Fruit fly (Drosophila melanogaster) whole organism, embryonic: ENCODE measurements around the gene CG5565.

Experiments used
- Abd-B ChIP-seq: fragments of 200-800 bp; sonication (Bioruptor generic); optimal IDR thresholded peaks from 2 replicates; lab custom pipeline; 2018; ENCODE audit warnings: missing biosample characterization, mild to moderate bottlenecking, missing genetic modification characterization, moderate library complexity
- CG11247 ChIP-seq: fragments of 200-800 bp; sonication (Bioruptor generic); IDR thresholded peaks from 2 replicates; pipeline ENCODE4 v1.3.6; 2022; ENCODE audit warnings: missing biosample characterization, missing genetic modification characterization
- CG11696 ChIP-seq: fragments of 200-800 bp; sonication (Bioruptor generic); IDR thresholded peaks from 2 replicates; pipeline ENCODE4 v1.3.6; 2022; ENCODE audit warnings: missing biosample characterization, missing genetic modification characterization
- CG13624 ChIP-seq: fragments of 200-800 bp; sonication (Bioruptor generic); optimal IDR thresholded peaks from 2 replicates; lab custom pipeline; 2016; ENCODE audit warnings: missing biosample characterization, missing genetic modification characterization
- CG14014 ChIP-seq: fragments of 200-800 bp; sonication (Bioruptor generic); IDR thresholded peaks from 2 replicates; pipeline ENCODE4 v1.3.6; 2022; ENCODE audit warnings: missing biosample characterization, missing genetic modification characterization
- CG1647 ChIP-seq: fragments of 200-800 bp; sonication (Bioruptor generic); optimal IDR thresholded peaks from 3 replicates; lab custom pipeline; 2016; ENCODE audit warnings: missing biosample characterization, missing genetic modification characterization
- CG17568 ChIP-seq: fragments of 200-800 bp; sonication (Bioruptor generic); optimal IDR thresholded peaks from 2 replicates; lab custom pipeline; 2018; ENCODE audit warnings: missing biosample characterization, mild to moderate bottlenecking, missing genetic modification characterization, moderate library complexity
- CG17829 ChIP-seq: fragments of 200-800 bp; optimal IDR thresholded peaks from 2 replicates; lab custom pipeline; 2019; ENCODE audit warnings: missing biosample characterization, mild to moderate bottlenecking, missing genetic modification characterization, moderate library complexity
- CG18011 ChIP-seq: fragments of 200-800 bp; sonication (Bioruptor generic); optimal IDR thresholded peaks from 2 replicates; lab custom pipeline; 2017; ENCODE audit warnings: missing biosample characterization, missing genetic modification characterization, mild to moderate bottlenecking, moderate library complexity, missing genotype
- CG2120 ChIP-seq: fragments of 200-800 bp; sonication (Bioruptor generic); optimal IDR thresholded peaks from 3 replicates; lab custom pipeline; 2016; ENCODE audit warnings: missing biosample characterization, missing genetic modification characterization
- CG5180 ChIP-seq: fragments of 200-800 bp; sonication (Bioruptor generic); optimal IDR thresholded peaks from 3 replicates; lab custom pipeline; 2017; ENCODE audit warnings: missing biosample characterization, missing genetic modification characterization, mild to moderate bottlenecking, moderate library complexity, missing genetic modification reagents
- CG5245 ChIP-seq: fragments of 200-800 bp; sonication (Bioruptor generic); optimal IDR thresholded peaks from 3 replicates; lab custom pipeline; 2016; ENCODE audit warnings: missing biosample characterization, missing genetic modification characterization
- CG7372 ChIP-seq: fragments of 200-800 bp; sonication (Bioruptor generic); IDR thresholded peaks from 2 replicates; pipeline ENCODE4 v1.3.6; 2022; ENCODE audit warnings: missing biosample characterization, missing genetic modification characterization
- CG7786 ChIP-seq: fragments of 200-800 bp; sonication (Bioruptor generic); optimal IDR thresholded peaks from 2 replicates; lab custom pipeline; 2016; ENCODE audit warnings: missing biosample characterization, missing genetic modification characterization
- CG8359 ChIP-seq: fragments of 200-800 bp; sonication (Bioruptor generic); optimal IDR thresholded peaks from 2 replicates; lab custom pipeline; 2017; ENCODE audit warnings: missing biosample characterization, mild to moderate bottlenecking, missing genetic modification characterization, borderline replicate concordance
- CG8924 ChIP-seq: fragments of 200-800 bp; optimal IDR thresholded peaks from 3 replicates; lab custom pipeline; 2019; ENCODE audit warnings: missing biosample characterization, mild to moderate bottlenecking, missing genetic modification characterization, moderate library complexity
- CG9609 ChIP-seq: fragments of 200-800 bp; sonication (Bioruptor generic); optimal IDR thresholded peaks from 3 replicates; lab custom pipeline; 2016; ENCODE audit warnings: missing biosample characterization, missing genetic modification characterization
- CG9932 ChIP-seq: fragments of 200-800 bp; sonication (Bioruptor generic); IDR thresholded peaks from 2 replicates; pipeline ENCODE4 v1.3.6; 2022; ENCODE audit warnings: missing biosample characterization, missing genetic modification characterization
- Camta ChIP-seq: fragments of 200-800 bp; sonication (Bioruptor generic); optimal IDR thresholded peaks from 2 replicates; lab custom pipeline; 2016; ENCODE audit warnings: missing biosample characterization, missing genetic modification characterization
- Dbx ChIP-seq: fragments of 200-800 bp; sonication (Bioruptor generic); IDR thresholded peaks from 3 replicates; pipeline ENCODE4 v1.3.6; 2022; ENCODE audit warnings: missing biosample characterization, missing genetic modification characterization
- Deaf1 ChIP-seq: fragments of 200-800 bp; optimal IDR thresholded peaks from 3 replicates; lab custom pipeline; 2019; ENCODE audit warnings: missing biosample characterization, mild to moderate bottlenecking, missing genetic modification characterization, moderate library complexity
- Dp ChIP-seq: fragments of 200-800 bp; sonication (Bioruptor generic); optimal IDR thresholded peaks from 2 replicates; lab custom pipeline; 2018; ENCODE audit warnings: missing biosample characterization, mild to moderate bottlenecking, missing genetic modification characterization, moderate library complexity
- E2f2 ChIP-seq: fragments of 200-800 bp; sonication (Bioruptor generic); IDR thresholded peaks from 2 replicates; pipeline ENCODE4 v1.3.6; 2022; ENCODE audit warnings: missing biosample characterization, missing genetic modification characterization
- Fer1 ChIP-seq: fragments of 200-800 bp; sonication (Bioruptor generic); optimal IDR thresholded peaks from 2 replicates; lab custom pipeline; 2017; ENCODE audit warnings: missing biosample characterization, mild to moderate bottlenecking, missing genetic modification characterization
- GATAe ChIP-seq: fragments of 200-800 bp; sonication (Bioruptor generic); conservative IDR thresholded peaks from 2 replicates; pipeline ENCODE4 v1.3.6; 2022; ENCODE audit warnings: missing biosample characterization, missing genetic modification characterization
- HmgZ ChIP-seq: fragments of 200-800 bp; sonication (Bioruptor generic); optimal IDR thresholded peaks from 2 replicates; lab custom pipeline; 2018; ENCODE audit warnings: missing biosample characterization, mild to moderate bottlenecking, missing genetic modification characterization
- Kr ChIP-seq: fragments of 200-800 bp; sonication (Bioruptor generic); optimal IDR thresholded peaks from 2 replicates; lab custom pipeline; 2017; ENCODE audit warnings: missing biosample characterization, mild to moderate bottlenecking, missing genetic modification characterization
- Meics ChIP-seq: fragments of 200-800 bp; sonication (Bioruptor generic); optimal IDR thresholded peaks from 2 replicates; lab custom pipeline; 2017; ENCODE audit warnings: missing biosample characterization, mild to moderate bottlenecking, missing genetic modification characterization
- NfI ChIP-seq: fragments of 200-800 bp; sonication (Bioruptor generic); optimal IDR thresholded peaks from 3 replicates; lab custom pipeline; 2018; ENCODE audit warnings: missing biosample characterization, mild to moderate bottlenecking, missing genetic modification characterization, moderate library complexity
- Optix ChIP-seq: fragments of 200-800 bp; sonication (Bioruptor generic); IDR thresholded peaks from 3 replicates; pipeline ENCODE4 v1.3.6; 2022; ENCODE audit warnings: missing biosample characterization, missing genetic modification characterization
- Stat92E ChIP-seq, 3 experiments: fragments of >200 bp in 2 of 3; fragments of 200-800 bp in 1 of 3; sonication (Bioruptor generic) in 1 of 3; optimal IDR thresholded peaks; 2 replicates each; lab custom pipeline; 2017 to 2019; ENCODE audit warnings: missing biosample characterization in 3 of 3, missing genetic modification characterization in 3 of 3, mild to moderate bottlenecking in 1 of 3, moderate library complexity in 1 of 3
- Xrp1 ChIP-seq: fragments of 200-800 bp; sonication (Bioruptor generic); IDR thresholded peaks from 2 replicates; pipeline ENCODE4 v1.3.6; 2022; ENCODE audit warnings: missing biosample characterization, missing genetic modification characterization
- YL-1 ChIP-seq: fragments of 200-800 bp; sonication (Bioruptor generic); optimal IDR thresholded peaks from 3 replicates; lab custom pipeline; 2017; ENCODE audit warnings: missing biosample characterization, mild to moderate bottlenecking, missing genetic modification characterization
- bowl ChIP-seq: fragments of 200-800 bp; sonication (Bioruptor generic); IDR thresholded peaks from 2 replicates; pipeline ENCODE4 v1.3.6; 2022; ENCODE audit warnings: missing biosample characterization, missing genetic modification characterization
- corto ChIP-seq: fragments of 200-800 bp; sonication (Bioruptor generic); optimal IDR thresholded peaks from 2 replicates; lab custom pipeline; 2016; ENCODE audit warnings: missing biosample characterization, mild to moderate bottlenecking, missing genetic modification characterization, moderate library complexity
- dmrt11E ChIP-seq: fragments of 200-800 bp; sonication (Bioruptor generic); optimal IDR thresholded peaks from 3 replicates; lab custom pipeline; 2018; ENCODE audit warnings: missing biosample characterization, mild to moderate bottlenecking, missing genetic modification characterization, moderate library complexity
- dysf ChIP-seq: fragments of 200-800 bp; sonication (Bioruptor generic); IDR thresholded peaks from 3 replicates; pipeline ENCODE4 v1.3.6; 2022; ENCODE audit warnings: missing biosample characterization, missing genetic modification characterization
- ems ChIP-seq: fragments of 200-800 bp; sonication (Bioruptor generic); optimal IDR thresholded peaks from 3 replicates; lab custom pipeline; 2016; ENCODE audit warnings: missing biosample characterization, missing genetic modification characterization
- esg ChIP-seq: fragments of 200-800 bp; sonication (Bioruptor generic); conservative IDR thresholded peaks from 2 replicates; pipeline ENCODE4 v1.3.6; 2022; ENCODE audit warnings: missing biosample characterization, missing genetic modification characterization
- eyg ChIP-seq: fragments of 200-800 bp; sonication (Bioruptor generic); optimal IDR thresholded peaks from 3 replicates; lab custom pipeline; 2016; ENCODE audit warnings: missing biosample characterization, missing genetic modification characterization
- fd3F ChIP-seq: fragments of 200-800 bp; sonication (Bioruptor generic); optimal IDR thresholded peaks from 2 replicates; lab custom pipeline; 2018; ENCODE audit warnings: missing biosample characterization, mild to moderate bottlenecking, missing genetic modification characterization, moderate library complexity
- grau ChIP-seq: fragments of 200-800 bp; optimal IDR thresholded peaks from 3 replicates; lab custom pipeline; 2019; ENCODE audit warnings: missing biosample characterization, mild to moderate bottlenecking, missing genetic modification characterization, moderate library complexity
- gro ChIP-seq: fragments of 200-800 bp; sonication (Bioruptor generic); optimal IDR thresholded peaks from 2 replicates; lab custom pipeline; 2016; ENCODE audit warnings: missing biosample characterization, missing genetic modification characterization
- lmd ChIP-seq: fragments of 200-800 bp; sonication (Bioruptor generic); IDR thresholded peaks from 2 replicates; pipeline ENCODE4 v1.3.6; 2022; ENCODE audit warnings: missing biosample characterization, missing genetic modification characterization
- mam ChIP-seq: fragments of 200-800 bp; sonication (Bioruptor generic); optimal IDR thresholded peaks from 3 replicates; lab custom pipeline; 2016; ENCODE audit warnings: missing biosample characterization, missing genetic modification characterization
- odd ChIP-seq: fragments of 200-800 bp; sonication (Bioruptor generic); optimal IDR thresholded peaks from 2 replicates; lab custom pipeline; 2017; ENCODE audit warnings: missing biosample characterization, mild to moderate bottlenecking, missing genetic modification characterization
- peb ChIP-seq: fragments of 200-800 bp; sonication (Bioruptor generic); IDR thresholded peaks from 2 replicates; pipeline ENCODE4 v1.3.6; 2022; ENCODE audit warnings: missing biosample characterization, missing genetic modification characterization
- tll ChIP-seq, 2 experiments: fragments of 200-800 bp in 1 of 2; fragments of >200 bp in 1 of 2; sonication (Bioruptor generic) in 1 of 2; optimal IDR thresholded peaks; 2 replicates each; lab custom pipeline; 2017 to 2019; ENCODE audit warnings: missing biosample characterization in 2 of 2, missing genetic modification characterization in 2 of 2, mild to moderate bottlenecking in 1 of 2, moderate library complexity in 1 of 2
- ttk ChIP-seq: fragments of 200-800 bp; sonication (Bioruptor generic); IDR thresholded peaks from 2 replicates; pipeline ENCODE4 v2.1.2; 2022; ENCODE audit warnings: missing biosample characterization, missing genetic modification characterization

CG5565 gene

dm6 chr2L:1361771-1362632 is 6.3 kb upstream of the CG5565 start, which contains the start of gene NLaz (continued):
- TF ChIP-seq dysf (GFP tag; lab: Robert Waterston, UW) (peak; percentile 69), mam (GFP tag; lab: Kevin White, UChicago) (no peak), grau (no peak), CG18011 (no peak), Fer1 (GFP tag; lab: Kevin White, UChicago) (no peak), bowl (GFP tag; lab: Robert Waterston, UW) (no peak), CG1647 (no peak), fd3F (peak; percentile 27), CG5180 (GFP tag; lab: Kevin White, UChicago) (no peak), YL-1 (no peak), CG13624 (no peak), Dbx (GFP tag; lab: Robert Waterston, UW) (peak; percentile 65; the same call in 1 of the 3 replicates), HmgZ (no peak), CG11696 (no peak), CG9609 (GFP tag; lab: Kevin White, UChicago) (no peak), Camta (GFP tag; lab: Kevin White, UChicago) (no peak), lmd (GFP tag; lab: Robert Waterston, UW) (peak; percentile 78; the same call in 1 of the 2 replicates), Optix (GFP tag; lab: Robert Waterston, UW) (no peak), Xrp1 (no peak), NfI (peak; percentile 82), eyg (GFP tag; lab: Kevin White, UChicago) (no peak), dmrt11E (tag; lab: Kevin White, UChicago) (no peak), peb (no peak), tll (GFP tag; optimal IDR thresholded peaks at IDR 0.05; lab: Kevin White, UChicago) (no peak), CG17829 (tag; lab: Kevin White, UChicago) (no peak), corto (GFP tag; lab: Kevin White, UChicago) (no peak), ttk (peak; percentile 69), CG14014 (0 out of 2 replicates have a peak, but pooled peaks have one; percentile 7), CG9932 (GFP tag; lab: Robert Waterston, UW) (peak; percentile 12; the same call in 1 of the 2 replicates), E2f2 (GFP tag; lab: Robert Waterston, UW) (no peak), ems (GFP tag; lab: Kevin White, UChicago) (peak; percentile 0), Deaf1 (tag; lab: Kevin White, UChicago) (no peak), CG7372 (no peak), CG17568 (GFP tag; lab: Kevin White, UChicago) (no peak), esg (GFP tag; lab: Robert Waterston, UW) (peak; percentile 18; the same call in 1 of the 2 replicates), CG7786 (GFP tag; lab: Kevin White, UChicago) (no peak), CG11247 (peak; percentile 90), CG8359 (GFP tag; lab: Kevin White, UChicago) (no peak), Stat92E (GFP tag; optimal IDR thresholded peaks at IDR 0.05; lab: Kevin White, UChicago) (no peak), Abd-B (GFP tag; lab: Kevin White, UChicago) (no peak), odd (GFP tag; lab: Kevin White, UChicago) (no peak), CG5245 (GFP tag; lab: Kevin White, UChicago) (peak; percentile 78), CG8924 (tag; lab: Kevin White, UChicago) (no peak), Dp (GFP tag; lab: Kevin White, UChicago) (peak; percentile 4), gro (no peak), Kr (GFP tag; lab: Kevin White, UChicago) (no peak), GATAe (GFP tag; lab: Robert Waterston, UW) (no peak), CG2120 (no peak), Meics (GFP tag; lab: Kevin White, UChicago) (peak; percentile 30)
